Fruit fly (Drosophila melanogaster): ENCODE results near the gene CG13733.

CG13733 gene

dm6 chr3L:17478826-17479225 is at the start of gene CG13733, which contains the start of gene qjt:
Gene CG13733 (minus strand): TSS chr3L:17478926.
Gene qjt (plus strand): TSS chr3L:17479096.
- TF ChIP-seq EcR (GFP tag; optimal IDR thresholded peaks at IDR 0.05) (no peak), Dll (optimal IDR thresholded peaks at IDR 0.05) (no peak)

DNA sequence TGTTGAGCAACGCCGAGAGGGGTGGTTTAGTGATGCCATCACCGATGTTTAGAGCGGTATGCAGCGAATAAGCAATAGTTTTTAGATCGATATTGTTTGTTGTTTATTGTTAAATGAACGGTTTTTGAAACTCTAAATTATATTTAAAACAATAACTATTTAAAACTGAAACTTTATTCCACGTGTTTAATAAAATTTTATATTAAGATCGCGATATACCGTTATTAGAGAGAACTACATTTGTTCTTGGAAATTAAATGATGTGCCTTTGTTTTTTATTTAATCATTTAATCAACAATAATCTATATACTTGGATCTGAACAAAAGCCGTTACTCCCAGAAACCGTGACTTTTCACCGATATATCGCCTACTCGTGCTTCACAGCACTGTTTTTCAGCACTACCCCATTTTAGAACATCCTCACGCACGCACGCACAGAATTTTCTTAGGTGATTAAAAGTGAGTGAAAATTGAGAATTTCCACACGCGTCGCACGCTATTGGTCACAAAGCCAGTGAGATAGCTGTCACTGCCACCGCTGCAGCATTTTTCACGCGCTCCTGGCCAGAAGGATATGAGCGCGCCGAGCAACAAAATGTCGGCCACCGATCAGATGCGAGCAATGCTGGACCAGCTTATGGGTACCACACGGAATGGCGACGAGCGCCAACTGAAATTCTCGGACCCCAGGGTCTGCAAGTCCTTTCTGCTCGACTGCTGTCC is 35.3 kb upstream of the CG13733 start, which contains the start of the genes U4-U6-60K and CG7564:
Gene U4-U6-60K, minus strand, starts transcription at position 20 of the 724 bp plus-strand sequence.
Gene CG7564, plus strand, starts transcription at position 406 of the 724 bp plus-strand sequence.
- no peak for TF ChIP-seq EcR (GFP tag; optimal IDR thresholded peaks at IDR 0.05)
- TF ChIP-seq pan (optimal IDR thresholded peaks at IDR 0.05), result no peak
- TF ChIP-seq CG8478 (optimal IDR thresholded peaks at IDR 0.05), result no peak
- TF ChIP-seq usp (GFP tag; optimal IDR thresholded peaks at IDR 0.05), result no peak
- no peak for TF ChIP-seq psq (optimal IDR thresholded peaks at IDR 0.05)
- no peak for TF ChIP-seq Dll (optimal IDR thresholded peaks at IDR 0.05)

dm6 chr3L:17513492-17513891 is 34.8 kb upstream of the CG13733 start:
- TF ChIP-seq pan (optimal IDR thresholded peaks at IDR 0.05) (no peak), psq (optimal IDR thresholded peaks at IDR 0.05) (no peak), usp (GFP tag; optimal IDR thresholded peaks at IDR 0.05) (no peak), CG8478 (optimal IDR thresholded peaks at IDR 0.05) (no peak), EcR (GFP tag; optimal IDR thresholded peaks at IDR 0.05) (no peak), Dll (optimal IDR thresholded peaks at IDR 0.05) (no peak)

DNA sequence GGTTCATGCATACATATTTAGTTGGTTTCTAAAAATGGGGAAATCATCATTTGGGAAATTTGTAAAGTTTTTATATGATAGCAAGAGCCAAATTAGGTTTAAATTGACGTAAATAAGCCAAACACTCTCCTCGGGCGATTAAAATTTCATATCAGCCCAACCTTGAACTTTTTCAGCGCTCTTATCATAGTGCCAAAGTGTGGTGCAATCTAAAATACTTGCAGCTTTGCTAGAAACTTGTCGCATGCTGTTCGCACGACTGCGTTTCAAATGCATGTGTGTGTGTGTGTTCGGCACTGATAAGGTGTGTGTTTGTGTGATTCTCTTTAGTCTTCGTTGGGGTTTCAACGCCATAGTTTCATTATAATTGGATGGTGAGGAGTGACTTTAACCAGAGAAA is 28.1 kb upstream of the CG13733 start:
- TF ChIP-seq psq (optimal IDR thresholded peaks at IDR 0.05) (no peak), EcR (GFP tag; optimal IDR thresholded peaks at IDR 0.05) (no peak), CG8478 (optimal IDR thresholded peaks at IDR 0.05) (no peak), Dll (optimal IDR thresholded peaks at IDR 0.05) (no peak), usp (GFP tag; optimal IDR thresholded peaks at IDR 0.05) (no peak), pan (optimal IDR thresholded peaks at IDR 0.05) (no peak)

DNA sequence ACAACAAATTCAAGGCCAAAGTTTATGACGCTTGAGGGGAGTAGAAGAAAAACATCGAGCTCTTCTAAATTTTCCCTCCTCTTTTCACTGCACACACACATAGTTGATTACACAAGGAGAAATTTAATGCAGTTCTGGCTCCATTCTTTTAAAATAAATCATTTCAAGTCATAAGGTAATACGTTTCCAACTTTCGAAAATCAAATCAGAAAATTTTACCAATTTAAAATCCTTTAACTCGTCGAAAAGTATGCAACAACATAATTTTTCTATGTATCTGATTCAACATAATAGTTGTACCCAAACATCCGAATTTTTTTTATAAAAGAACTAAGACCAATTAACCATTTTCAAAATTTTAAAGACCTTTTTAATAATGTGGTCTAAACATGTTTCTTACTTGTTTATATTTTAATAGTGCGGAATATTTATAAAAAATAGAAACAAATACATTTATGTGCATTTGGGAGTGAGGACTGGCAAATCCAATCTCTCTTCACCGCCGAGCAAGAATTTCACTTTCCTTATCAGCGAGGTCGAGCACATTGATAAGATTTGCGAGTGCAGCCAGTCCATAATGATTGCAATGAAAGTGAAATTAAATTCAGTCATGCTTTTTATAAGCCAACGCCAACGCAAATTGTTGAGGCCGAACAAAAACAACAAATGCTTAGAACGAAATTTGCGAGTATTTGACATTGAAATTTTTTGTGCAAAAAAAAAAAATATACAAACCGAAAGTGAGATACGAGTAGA is 27.5 kb upstream of the CG13733 start:
- no peak for TF ChIP-seq pan (optimal IDR thresholded peaks at IDR 0.05)
- TF ChIP-seq usp (GFP tag; optimal IDR thresholded peaks at IDR 0.05), result no peak
- TF ChIP-seq psq (optimal IDR thresholded peaks at IDR 0.05), result no peak
- no peak for TF ChIP-seq CG8478 (optimal IDR thresholded peaks at IDR 0.05)
- TF ChIP-seq Dll (optimal IDR thresholded peaks at IDR 0.05), result no peak
- TF ChIP-seq EcR (GFP tag; optimal IDR thresholded peaks at IDR 0.05), result no peak

DNA sequence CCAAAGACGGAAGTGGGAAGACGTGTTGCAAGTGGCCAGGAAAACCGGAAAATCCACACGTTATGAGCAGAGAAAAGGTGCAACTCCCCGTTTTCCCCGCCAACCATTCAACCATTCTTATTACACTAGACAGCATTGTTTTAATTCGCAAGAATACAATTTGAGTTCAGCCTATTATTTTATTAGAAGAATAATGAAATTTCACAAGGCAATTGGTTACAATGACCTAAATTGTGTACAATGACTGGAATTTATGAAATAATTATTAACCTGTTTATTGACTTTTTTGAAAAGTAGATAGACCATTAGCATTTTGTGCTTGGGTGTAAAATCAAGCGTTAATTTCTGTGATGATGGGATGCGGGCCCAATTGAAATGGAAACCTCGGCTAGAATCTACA is 25.8 kb upstream of the CG13733 start:
- no peak for TF ChIP-seq psq (optimal IDR thresholded peaks at IDR 0.05)
- no peak for TF ChIP-seq pan (optimal IDR thresholded peaks at IDR 0.05)
- TF ChIP-seq usp (GFP tag; optimal IDR thresholded peaks at IDR 0.05), result no peak
- no peak for TF ChIP-seq EcR (GFP tag; optimal IDR thresholded peaks at IDR 0.05)

DNA sequence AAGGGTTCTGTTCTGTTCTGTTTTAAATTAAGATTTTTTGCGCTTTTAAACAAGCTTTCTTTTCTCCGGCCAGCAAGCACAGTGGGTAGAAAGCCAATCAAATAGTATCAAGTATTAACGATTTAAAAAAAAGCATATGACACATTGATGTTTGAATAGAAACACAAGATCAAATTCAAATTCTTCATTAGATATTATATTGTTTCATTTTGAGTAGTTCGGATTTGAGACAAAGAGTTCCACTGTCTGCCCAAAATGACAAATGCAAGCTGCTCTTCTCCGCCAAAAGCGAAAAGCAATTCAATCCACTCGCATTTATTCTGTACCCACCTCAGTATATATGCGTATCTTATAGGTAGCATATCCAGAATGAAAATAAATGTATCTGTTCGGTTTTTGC is 23.5 kb upstream of the CG13733 start:
- TF ChIP-seq usp (GFP tag; optimal IDR thresholded peaks at IDR 0.05), result no peak
- TF ChIP-seq psq (optimal IDR thresholded peaks at IDR 0.05), result no peak
- no peak for TF ChIP-seq Dll (optimal IDR thresholded peaks at IDR 0.05)
- TF ChIP-seq CG8478 (optimal IDR thresholded peaks at IDR 0.05), result no peak
- no peak for TF ChIP-seq EcR (GFP tag; optimal IDR thresholded peaks at IDR 0.05)
- no peak for TF ChIP-seq pan (optimal IDR thresholded peaks at IDR 0.05)

DNA sequence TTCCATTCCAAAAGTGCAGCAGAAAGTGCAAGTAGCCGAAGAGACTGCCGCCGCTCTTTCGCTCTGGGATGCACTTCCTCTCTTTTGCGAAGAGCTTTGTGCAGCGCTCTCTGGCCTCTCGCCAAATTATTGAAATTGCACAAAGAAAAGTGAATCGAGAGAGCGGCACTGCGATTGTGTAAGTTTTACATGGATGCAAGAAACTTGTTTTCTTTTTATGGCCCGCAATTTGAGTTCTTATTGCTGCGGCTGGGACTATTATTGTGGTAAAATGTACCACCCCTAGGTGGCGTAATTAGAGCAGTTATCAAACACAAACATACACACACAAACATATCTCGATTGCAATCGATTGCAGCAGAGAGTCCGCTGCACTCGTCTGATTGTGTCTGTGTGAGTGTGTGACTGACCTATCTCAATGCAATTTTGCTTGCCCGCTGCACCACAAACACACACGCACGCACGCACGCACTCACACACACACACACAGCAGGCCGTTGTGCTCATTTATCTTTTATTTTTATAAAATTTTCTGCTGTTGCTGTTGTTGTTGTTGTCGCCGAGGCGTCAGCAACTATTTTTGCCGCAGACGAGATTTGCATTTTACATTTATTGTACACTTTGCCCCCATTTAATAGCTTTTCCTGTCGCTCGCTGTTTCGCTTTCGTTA is 21.7 kb upstream of the CG13733 start:
- TF ChIP-seq psq (optimal IDR thresholded peaks at IDR 0.05) (no peak), EcR (GFP tag; optimal IDR thresholded peaks at IDR 0.05) (peak in 1 of 2 experiments; percentile 87)

dm6 chr3L:17498952-17499710 is 20.4 kb upstream of the CG13733 start:
- no peak for TF ChIP-seq Dll (optimal IDR thresholded peaks at IDR 0.05)
- TF ChIP-seq usp (GFP tag; optimal IDR thresholded peaks at IDR 0.05), result no peak
- peak in 1 of 2 experiments; percentile 88 for TF ChIP-seq EcR (GFP tag; optimal IDR thresholded peaks at IDR 0.05)

- TF ChIP-seq usp (GFP tag; optimal IDR thresholded peaks at IDR 0.05) (no peak), pan (optimal IDR thresholded peaks at IDR 0.05) (no peak), Dll (optimal IDR thresholded peaks at IDR 0.05) (no peak), EcR (GFP tag; optimal IDR thresholded peaks at IDR 0.05) (no peak)
Measured at dm6 chr3L:17497969-17498368, 19.2 kb upstream of the CG13733 start.

DNA sequence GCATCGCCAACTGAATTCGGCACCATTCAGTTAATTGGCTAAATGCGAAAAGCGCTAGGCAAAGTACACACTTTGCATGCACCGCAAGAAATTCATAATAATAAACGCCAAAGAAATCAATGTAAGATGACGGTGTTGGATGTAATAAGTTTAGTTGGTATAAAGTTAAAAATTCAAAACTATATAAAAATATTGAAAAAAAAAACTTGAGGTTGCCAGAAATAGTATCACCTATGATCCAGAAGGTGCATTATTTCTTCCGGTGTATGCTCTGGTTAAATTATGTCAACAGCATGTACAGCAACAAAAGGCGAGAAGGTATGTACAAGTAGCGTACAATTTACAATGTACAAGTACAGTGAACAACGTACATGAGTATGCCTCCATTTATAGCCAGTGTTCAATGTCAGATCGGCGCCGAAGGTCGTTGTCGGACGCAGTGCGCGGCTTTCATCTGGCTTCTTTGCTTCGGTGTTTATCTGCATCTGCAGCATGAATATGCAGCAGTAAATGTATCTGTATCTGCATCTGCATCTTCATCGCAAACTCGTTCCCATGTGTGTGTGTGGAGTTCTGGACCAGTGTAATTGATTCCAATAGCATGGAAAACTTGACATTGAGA is 18.3 kb upstream of the CG13733 start:
- TF ChIP-seq Dll (optimal IDR thresholded peaks at IDR 0.05) (no peak), CG8478 (optimal IDR thresholded peaks at IDR 0.05) (no peak), psq (optimal IDR thresholded peaks at IDR 0.05) (no peak), EcR (GFP tag; optimal IDR thresholded peaks at IDR 0.05) (no peak), pan (optimal IDR thresholded peaks at IDR 0.05) (no peak), usp (GFP tag; optimal IDR thresholded peaks at IDR 0.05) (no peak)
